Worm (Caenorhabditis elegans) whole organism, L3 larva: ENCODE results near the gene Y105C5B.3.

Experiments used
- R02D3.7 ChIP-seq: fragments of 150-350 bp; optimal IDR thresholded peaks from 2 replicates; lab custom pipeline; 2014; ENCODE audit warnings: missing biosample characterization, missing genetic modification characterization
- aly-2 ChIP-seq: fragments of 150-350 bp; optimal IDR thresholded peaks from 2 replicates; lab custom pipeline; 2014; ENCODE audit warnings: missing biosample characterization, missing genetic modification characterization
- ama-1 ChIP-seq: fragments of 150-350 bp; optimal IDR thresholded peaks from 2 replicates; lab custom pipeline; 2018
- ceh-82 ChIP-seq: fragments of 150-350 bp; optimal IDR thresholded peaks from 2 replicates; lab custom pipeline; 2014; ENCODE audit warnings: missing biosample characterization, missing genetic modification characterization
- daf-12 ChIP-seq: fragments of 150-350 bp; optimal IDR thresholded peaks from 2 replicates; lab custom pipeline; 2014; ENCODE audit warnings: missing biosample characterization, missing genetic modification reagents, missing genetic modification characterization
- egl-27 ChIP-seq: sonication (generic microtip); optimal IDR thresholded peaks from 4 replicates; lab custom pipeline; 2017; ENCODE audit warnings: missing biosample characterization, missing genetic modification reagents, missing genetic modification characterization
- egl-5 ChIP-seq: fragments of 150-350 bp; optimal IDR thresholded peaks from 2 replicates; lab custom pipeline; 2017; ENCODE audit warnings: missing biosample characterization, missing genetic modification reagents, missing genetic modification characterization, inconsistent platforms
- elt-2 ChIP-seq: sonication (generic microtip); optimal IDR thresholded peaks from 2 replicates; lab custom pipeline; 2016; ENCODE audit warnings: missing genetic modification reagents, mild to moderate bottlenecking, missing genetic modification characterization, missing compliant biosample characterization
- elt-3 ChIP-seq, 3 experiments: fragments of 150-350 bp in 1 of 3; sonication (generic microtip) in 2 of 3; optimal IDR thresholded peaks; 2 replicates in 2 of 3; 4 replicates in 1 of 3; lab custom pipeline; 2014 to 2017; ENCODE audit warnings: missing biosample characterization in 3 of 3, missing genetic modification characterization in 3 of 3
- eor-1 ChIP-seq, 2 experiments: fragments of 150-350 bp; optimal IDR thresholded peaks; 2 replicates each; lab custom pipeline; 2014 to 2018; ENCODE audit warnings: missing biosample characterization in 2 of 2, missing genetic modification characterization in 2 of 2
- fkh-10 ChIP-seq: sonication (generic microtip); optimal IDR thresholded peaks from 2 replicates; lab custom pipeline; 2017; ENCODE audit warnings: missing biosample characterization, missing genetic modification reagents, missing genetic modification characterization
- fkh-2 ChIP-seq: fragments of 150-350 bp; optimal IDR thresholded peaks from 2 replicates; lab custom pipeline; 2014; ENCODE audit warnings: missing biosample characterization, missing genetic modification reagents, missing genetic modification characterization
- fos-1 ChIP-seq: fragments of 150-350 bp; optimal IDR thresholded peaks from 2 replicates; lab custom pipeline; 2014; ENCODE audit warnings: missing biosample characterization, missing genetic modification characterization
- hmg-11 ChIP-seq: sonication (generic microtip); optimal IDR thresholded peaks from 2 replicates; lab custom pipeline; 2016; ENCODE audit warnings: missing genetic modification characterization, missing compliant biosample characterization
- jun-1 ChIP-seq: fragments of 150-350 bp; optimal IDR thresholded peaks from 2 replicates; lab custom pipeline; 2014; ENCODE audit warnings: missing biosample characterization, missing genetic modification reagents, missing genetic modification characterization
- lin-15B ChIP-seq: fragments of 150-350 bp; optimal IDR thresholded peaks from 2 replicates; lab custom pipeline; 2014; ENCODE audit warnings: missing biosample characterization, missing genetic modification characterization
- lsy-12 ChIP-seq: sonication (generic microtip); optimal IDR thresholded peaks from 2 replicates; lab custom pipeline; 2016; ENCODE audit warnings: mild to moderate bottlenecking, missing genetic modification characterization, missing compliant biosample characterization
- mml-1 ChIP-seq: fragments of 150-350 bp; sonication (generic microtip); optimal IDR thresholded peaks from 3 replicates; lab custom pipeline; 2014; ENCODE audit warnings: missing biosample characterization, missing genetic modification characterization
- nfya-1 ChIP-seq: sonication (generic microtip); optimal IDR thresholded peaks from 2 replicates; lab custom pipeline; 2017; ENCODE audit warnings: missing genetic modification characterization, mild to moderate bottlenecking, missing compliant biosample characterization, antibody characterized with exemption, moderate library complexity; ENCODE audit not compliant: insufficient read depth
- nhr-12 ChIP-seq: fragments of 150-350 bp; optimal IDR thresholded peaks from 2 replicates; lab custom pipeline; 2014; ENCODE audit warnings: missing biosample characterization, missing genetic modification characterization
- nhr-28 ChIP-seq: fragments of 150-350 bp; optimal IDR thresholded peaks from 2 replicates; lab custom pipeline; 2014; ENCODE audit warnings: missing biosample characterization, missing genetic modification characterization
- nhr-67 ChIP-seq: fragments of 150-350 bp; optimal IDR thresholded peaks from 2 replicates; lab custom pipeline; 2014; ENCODE audit warnings: missing biosample characterization, missing genetic modification characterization
- pha-4 ChIP-seq: fragments of 150-350 bp; optimal IDR thresholded peaks from 2 replicates; lab custom pipeline; 2014; ENCODE audit warnings: missing biosample characterization, missing genetic modification reagents, missing genetic modification characterization
- pqm-1 ChIP-seq: fragments of 150-350 bp; optimal IDR thresholded peaks from 2 replicates; lab custom pipeline; 2017; ENCODE audit warnings: missing biosample characterization, missing genetic modification characterization, inconsistent platforms
- skn-1 ChIP-seq: fragments of 150-350 bp; optimal IDR thresholded peaks from 2 replicates; lab custom pipeline; 2014; ENCODE audit warnings: missing biosample characterization, missing genetic modification characterization
- snpc-4 ChIP-seq: fragments of 150-350 bp; optimal IDR thresholded peaks from 2 replicates; lab custom pipeline; 2014; ENCODE audit warnings: missing biosample characterization, missing genetic modification characterization
- unc-39 ChIP-seq: sonication (generic microtip); optimal IDR thresholded peaks from 4 replicates; lab custom pipeline; 2017; ENCODE audit warnings: missing biosample characterization, missing genetic modification characterization
- ztf-11 ChIP-seq: fragments of 150-350 bp; optimal IDR thresholded peaks from 2 replicates; lab custom pipeline; 2014; ENCODE audit warnings: missing biosample characterization, missing genetic modification characterization
- ztf-4 ChIP-seq: fragments of 150-350 bp; optimal IDR thresholded peaks from 2 replicates; lab custom pipeline; 2014; ENCODE audit warnings: missing biosample characterization, missing genetic modification characterization

The Y105C5B.3 gene

DNA sequence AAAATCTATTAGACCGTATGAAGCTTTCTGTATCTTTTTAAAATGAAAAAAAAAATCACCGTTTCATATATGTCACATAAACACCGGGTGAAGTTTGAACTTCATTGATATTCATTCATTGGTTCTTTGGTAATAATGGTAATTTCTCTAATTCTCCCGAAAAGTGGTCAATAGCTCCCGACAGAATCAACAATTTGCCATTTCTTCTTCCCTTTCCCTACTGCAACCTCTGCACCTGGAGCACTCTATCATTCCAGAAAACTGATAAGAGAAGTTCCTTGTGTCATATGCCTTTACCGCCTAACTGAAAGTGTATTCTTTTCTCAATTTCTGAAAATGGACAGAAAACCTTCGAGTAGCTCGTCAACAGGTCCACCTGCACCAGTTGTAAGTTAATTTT, 34.4 kb upstream of the Y105C5B.3 start, which contains the start of gene Y105C5A.24:
Gene Y105C5A.24 (plus strand): TSS at position 220 of the 400 bp plus-strand sequence.
- TF ChIP-seq pqm-1 (tag; lab: Kevin White, UChicago) (peak; percentile 92), eor-1 (tag; optimal IDR thresholded peaks at IDR 0.05; lab: Kevin White, UChicago) (no peak), pha-4 (tag; lab: Kevin White, UChicago) (peak; percentile 46), elt-2 (tag; lab: Kevin White, UChicago) (peak; percentile 80), ama-1 (no peak)

DNA sequence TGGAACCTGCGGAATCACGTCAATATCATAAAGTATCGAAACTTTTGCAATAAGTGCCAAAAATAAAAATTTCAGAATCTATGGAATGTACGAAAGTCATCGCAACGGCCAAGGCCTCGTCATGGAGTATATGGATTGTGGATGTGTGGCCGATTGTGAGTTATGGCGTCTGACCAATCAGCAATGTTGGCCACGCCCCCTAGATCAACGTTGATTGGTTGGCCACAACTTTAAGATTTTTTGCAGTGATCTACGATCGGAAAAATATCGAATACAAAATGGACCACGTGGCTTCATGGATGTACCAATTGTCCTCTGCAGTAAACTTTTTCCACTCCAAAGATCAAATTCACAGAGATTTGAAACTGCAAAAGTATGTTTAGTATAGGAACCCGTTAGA, 33.4 kb upstream of the Y105C5B.3 start:
- TF ChIP-seq nfya-1 (tag; lab: Kevin White, UChicago) = peak; percentile 58
- TF ChIP-seq ztf-11 (tag; lab: Kevin White, UChicago) = no peak
- TF ChIP-seq nhr-67 (tag; lab: Kevin White, UChicago) = no peak

DNA sequence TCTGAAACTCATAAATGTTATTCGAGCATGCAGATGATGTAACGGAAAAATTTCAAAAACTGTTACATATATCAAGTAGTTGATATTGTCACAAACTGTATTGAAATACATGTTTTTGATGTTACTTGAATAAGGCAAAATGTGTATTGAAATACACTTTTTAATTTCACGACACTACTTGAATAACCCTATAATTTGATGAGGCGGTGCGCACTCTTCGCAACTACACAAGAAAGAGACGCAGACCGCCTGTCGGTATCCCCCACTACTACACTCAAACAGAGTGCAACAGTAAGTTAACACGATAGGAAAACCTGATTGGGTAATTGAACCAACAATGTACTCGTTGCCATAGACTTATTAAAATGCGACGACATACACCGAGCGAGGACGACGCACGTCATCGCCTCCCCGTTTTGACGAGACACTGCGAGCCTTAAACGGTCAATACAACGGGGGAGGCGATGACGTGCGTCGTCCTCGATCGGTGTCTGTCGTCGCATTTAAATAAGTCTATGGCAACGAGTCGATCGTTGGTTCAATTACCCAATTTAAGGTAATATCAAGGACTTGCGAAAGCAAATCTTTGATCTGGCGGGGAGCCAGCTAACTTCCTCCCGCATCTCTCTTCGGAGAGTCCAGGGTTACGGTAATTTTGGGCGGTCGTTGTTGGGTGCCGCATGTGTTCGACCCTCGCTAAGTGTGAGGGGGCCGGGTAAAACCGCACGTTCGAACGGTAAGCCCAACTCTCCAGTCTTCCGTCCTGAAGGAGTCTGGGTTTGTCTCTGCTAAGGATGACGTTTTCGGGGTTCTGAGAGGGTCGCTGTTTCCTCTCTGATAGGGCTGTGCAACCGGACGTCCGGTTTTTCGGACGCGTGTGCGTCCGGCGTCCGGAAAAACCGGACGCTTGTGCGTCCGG, 30.9 kb upstream of the Y105C5B.3 start:
- no peak for TF ChIP-seq pha-4 (tag; lab: Kevin White, UChicago)
- TF ChIP-seq nhr-28 (tag; lab: Kevin White, UChicago) = no peak
- no peak for TF ChIP-seq skn-1 (tag; lab: Kevin White, UChicago)
- no peak for TF ChIP-seq lsy-12 (tag; lab: Kevin White, UChicago)
- TF ChIP-seq snpc-4 = peak; percentile 62

DNA sequence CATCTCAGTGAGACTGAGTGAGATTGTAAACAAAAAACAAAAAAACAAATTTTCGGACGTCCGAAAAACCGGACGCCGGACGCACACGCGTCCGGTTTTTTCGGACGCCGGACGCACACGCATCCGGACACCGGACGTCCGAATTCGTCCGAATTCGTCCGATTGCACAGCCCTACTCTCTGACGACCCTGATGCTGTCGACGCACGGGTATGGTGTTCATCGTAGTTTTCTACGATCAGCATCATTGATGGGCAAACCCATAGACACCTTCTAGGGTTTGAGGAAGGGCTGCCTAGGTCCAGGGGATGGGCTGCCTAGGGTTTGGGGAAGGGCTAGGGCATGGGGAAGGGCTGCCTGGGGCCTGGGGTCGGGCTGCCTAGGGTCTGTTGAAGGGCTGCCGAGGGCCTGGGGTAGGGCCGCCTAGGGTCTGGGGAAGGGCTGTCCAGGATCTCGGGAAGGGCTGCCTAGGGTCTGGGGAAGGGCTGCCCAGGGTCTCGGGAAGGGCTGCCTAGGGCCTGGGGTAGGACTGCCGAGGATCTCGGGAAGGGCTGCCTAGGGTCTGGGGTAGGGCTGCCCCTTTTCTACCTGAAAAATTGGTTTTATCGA, 30.1 kb upstream of the Y105C5B.3 start:
- TF ChIP-seq nhr-28 (tag; lab: Kevin White, UChicago) (no peak), jun-1 (tag; lab: Kevin White, UChicago) (no peak), hmg-11 (tag; lab: Kevin White, UChicago) (no peak), eor-1 (tag; optimal IDR thresholded peaks at IDR 0.05; lab: Kevin White, UChicago) (no peak), lin-15B (no peak), mml-1 (tag; lab: Kevin White, UChicago) (no peak), fkh-10 (GFP tag; lab: Kevin White, UChicago) (no peak), snpc-4 (no peak), nhr-67 (tag; lab: Kevin White, UChicago) (no peak), daf-12 (tag; lab: Kevin White, UChicago) (no peak), egl-5 (tag; lab: Kevin White, UChicago) (no peak), egl-27 (no peak), unc-39 (no peak), fos-1 (tag; lab: Kevin White, UChicago) (no peak), nhr-12 (tag; lab: Kevin White, UChicago) (no peak), ztf-11 (tag; lab: Kevin White, UChicago) (no peak), R02D3.7 (tag; lab: Kevin White, UChicago) (no peak)

DNA sequence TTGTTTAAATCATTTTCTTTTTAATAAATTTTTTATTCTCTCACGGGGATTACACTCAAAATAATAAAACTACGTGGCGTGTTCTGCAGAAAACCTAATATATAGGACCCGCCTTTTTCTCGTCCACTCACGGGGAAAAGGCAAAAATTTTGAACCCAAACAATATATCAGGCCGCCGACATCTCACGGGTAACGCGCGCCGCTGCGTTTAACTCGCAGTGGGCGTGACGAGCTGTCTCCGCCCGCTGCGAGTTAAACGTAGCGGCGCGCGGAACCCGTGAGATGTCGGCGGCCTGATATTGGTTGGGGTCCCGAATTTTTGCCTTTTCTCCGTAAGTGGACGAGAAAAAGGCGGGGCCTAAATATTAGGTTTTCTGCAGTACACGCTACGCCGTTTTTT, 22.5 kb upstream of the Y105C5B.3 start:
- TF ChIP-seq ceh-82 (tag; lab: Kevin White, UChicago) (no peak), elt-3 (tag; optimal IDR thresholded peaks at IDR 0.05; lab: Kevin White, UChicago) (no peak), ztf-4 (tag; lab: Kevin White, UChicago) (no peak), aly-2 (tag; lab: Kevin White, UChicago) (no peak), jun-1 (tag; lab: Kevin White, UChicago) (no peak), fos-1 (tag; lab: Kevin White, UChicago) (no peak), fkh-10 (GFP tag; lab: Kevin White, UChicago) (no peak), snpc-4 (no peak), lsy-12 (tag; lab: Kevin White, UChicago) (no peak), nfya-1 (tag; lab: Kevin White, UChicago) (no peak), R02D3.7 (tag; lab: Kevin White, UChicago) (no peak), fkh-2 (no peak), elt-2 (tag; lab: Kevin White, UChicago) (no peak), eor-1 (tag; optimal IDR thresholded peaks at IDR 0.05; lab: Kevin White, UChicago) (no peak)
